Fruit fly (Drosophila melanogaster) whole organism, embryonic: ENCODE measurements around the gene Kaz1-ORFB.

Experiments used
- Ada2b ChIP-seq: fragments of 200-800 bp; sonication (Bioruptor generic); IDR thresholded peaks from 2 replicates; pipeline ENCODE4 v1.3.6; 2022; ENCODE audit warnings: missing biosample characterization, missing genetic modification characterization
- Adf1 ChIP-seq: fragments of 200-800 bp; sonication (Bioruptor generic); IDR thresholded peaks from 2 replicates; pipeline ENCODE4 v1.3.6; 2022; ENCODE audit warnings: missing biosample characterization, missing genetic modification characterization
- Bteb2 ChIP-seq: fragments of 200-800 bp; sonication (Bioruptor generic); optimal IDR thresholded peaks from 2 replicates; lab custom pipeline; 2016; ENCODE audit warnings: missing biosample characterization, missing genetic modification characterization
- CG10267 ChIP-seq: fragments of 200-800 bp; sonication (Bioruptor generic); optimal IDR thresholded peaks from 2 replicates; lab custom pipeline; 2018; ENCODE audit warnings: missing biosample characterization, mild to moderate bottlenecking, missing genetic modification characterization, moderate library complexity
- CG12299 ChIP-seq: fragments of 200-800 bp; sonication (Bioruptor generic); optimal IDR thresholded peaks from 2 replicates; lab custom pipeline; 2018; ENCODE audit warnings: missing biosample characterization, mild to moderate bottlenecking, missing genetic modification characterization
- CG12659 ChIP-seq: fragments of 200-800 bp; sonication (Bioruptor generic); optimal IDR thresholded peaks from 3 replicates; lab custom pipeline; 2017; ENCODE audit warnings: mild to moderate bottlenecking, missing biosample characterization, missing genetic modification reagents, missing genetic modification characterization
- CG13123 ChIP-seq: fragments of 200-800 bp; sonication (Bioruptor generic); optimal IDR thresholded peaks from 2 replicates; lab custom pipeline; 2016; ENCODE audit warnings: missing biosample characterization, missing genetic modification characterization
- CG14710 ChIP-seq: fragments of 200-800 bp; sonication (Bioruptor generic); optimal IDR thresholded peaks from 3 replicates; lab custom pipeline; 2019; ENCODE audit warnings: missing biosample characterization, mild to moderate bottlenecking, missing genetic modification characterization, moderate library complexity
- CG15479 ChIP-seq: fragments of 200-800 bp; sonication (Bioruptor generic); optimal IDR thresholded peaks from 3 replicates; lab custom pipeline; 2019; ENCODE audit warnings: missing biosample characterization, mild to moderate bottlenecking, missing genetic modification characterization, moderate library complexity
- CG15514 ChIP-seq: fragments of 200-800 bp; sonication (Bioruptor generic); optimal IDR thresholded peaks from 3 replicates; lab custom pipeline; 2017; ENCODE audit warnings: missing biosample characterization, missing genetic modification characterization, mild to moderate bottlenecking, moderate library complexity, missing genetic modification reagents
- CG17612 ChIP-seq: fragments of 200-800 bp; sonication (Bioruptor generic); IDR thresholded peaks from 2 replicates; pipeline ENCODE4 v1.3.6; 2022; ENCODE audit warnings: missing biosample characterization, missing genetic modification characterization
- CG2120 ChIP-seq: fragments of 200-800 bp; sonication (Bioruptor generic); optimal IDR thresholded peaks from 3 replicates; lab custom pipeline; 2016; ENCODE audit warnings: missing biosample characterization, missing genetic modification characterization
- CG2889 ChIP-seq: fragments of 200-800 bp; sonication (Bioruptor generic); IDR thresholded peaks from 3 replicates; pipeline ENCODE4 v1.3.6; 2022; ENCODE audit warnings: missing biosample characterization, missing genetic modification characterization
- CG31388 ChIP-seq: fragments of 200-800 bp; sonication (Bioruptor generic); optimal IDR thresholded peaks from 2 replicates; lab custom pipeline; 2016; ENCODE audit warnings: missing biosample characterization, missing genetic modification characterization
- CG3163 ChIP-seq: fragments of 200-800 bp; sonication (Bioruptor generic); optimal IDR thresholded peaks from 3 replicates; lab custom pipeline; 2016; ENCODE audit warnings: missing biosample characterization, missing genetic modification characterization
- CG32767 ChIP-seq: fragments of 200-800 bp; sonication (Bioruptor generic); IDR thresholded peaks from 2 replicates; pipeline ENCODE4 v1.3.6; 2022; ENCODE audit warnings: missing biosample characterization, missing genetic modification characterization
- CG3407 ChIP-seq: fragments of 200-800 bp; sonication (Bioruptor generic); optimal IDR thresholded peaks from 2 replicates; lab custom pipeline; 2018; ENCODE audit warnings: missing biosample characterization, mild to moderate bottlenecking, missing genetic modification characterization
- CG34422 ChIP-seq: fragments of 200-800 bp; sonication (Bioruptor generic); IDR thresholded peaks from 3 replicates; pipeline ENCODE4 v1.3.6; 2022; ENCODE audit warnings: missing biosample characterization, missing genetic modification characterization
- CG5180 ChIP-seq: fragments of 200-800 bp; sonication (Bioruptor generic); optimal IDR thresholded peaks from 3 replicates; lab custom pipeline; 2017; ENCODE audit warnings: missing biosample characterization, missing genetic modification characterization, mild to moderate bottlenecking, moderate library complexity, missing genetic modification reagents
- CG6791 ChIP-seq: fragments of 200-800 bp; sonication (Bioruptor generic); IDR thresholded peaks from 3 replicates; pipeline ENCODE4 v1.3.6; 2022; ENCODE audit warnings: missing biosample characterization, missing genetic modification characterization; ENCODE audit not compliant: partially characterized antibody
- CG9797 ChIP-seq: fragments of 200-800 bp; sonication (Bioruptor generic); optimal IDR thresholded peaks from 3 replicates; lab custom pipeline; 2018; ENCODE audit warnings: missing biosample characterization, mild to moderate bottlenecking, missing genetic modification characterization
- CHES-1-like ChIP-seq: fragments of 200-800 bp; sonication (Bioruptor generic); optimal IDR thresholded peaks from 2 replicates; lab custom pipeline; 2016; ENCODE audit warnings: missing biosample characterization, missing genetic modification characterization
- CTCF ChIP-seq: fragments of 200-800 bp; sonication (Bioruptor generic); optimal IDR thresholded peaks from 2 replicates; lab custom pipeline; 2017; ENCODE audit warnings: missing biosample characterization, mild to moderate bottlenecking, missing genetic modification characterization, moderate library complexity
- Dek ChIP-seq: fragments of 200-800 bp; sonication (Bioruptor generic); optimal IDR thresholded peaks from 3 replicates; lab custom pipeline; 2019; ENCODE audit warnings: missing biosample characterization, mild to moderate bottlenecking, missing genetic modification characterization, moderate library complexity
- Dll ChIP-seq: fragments of 200-800 bp; sonication (Bioruptor generic); IDR thresholded peaks from 4 replicates; pipeline ENCODE4 v1.3.6; 2022; ENCODE audit warnings: missing biosample characterization, missing genetic modification characterization; ENCODE audit not compliant: partially characterized antibody
- Fer1 ChIP-seq: fragments of 200-800 bp; sonication (Bioruptor generic); optimal IDR thresholded peaks from 2 replicates; lab custom pipeline; 2017; ENCODE audit warnings: missing biosample characterization, mild to moderate bottlenecking, missing genetic modification characterization
- HHEX ChIP-seq: fragments of 200-800 bp; sonication (Bioruptor generic); optimal IDR thresholded peaks from 3 replicates; lab custom pipeline; 2017; ENCODE audit warnings: missing biosample characterization, mild to moderate bottlenecking, missing genetic modification characterization, missing genetic modification reagents
- HLH3B ChIP-seq: fragments of 200-800 bp; sonication (Bioruptor generic); IDR thresholded peaks from 2 replicates; pipeline ENCODE4 v1.3.6; 2022; ENCODE audit warnings: missing biosample characterization, missing genetic modification characterization
- HLHmδ ChIP-seq: fragments of 200-800 bp; sonication (Bioruptor generic); optimal IDR thresholded peaks from 2 replicates; lab custom pipeline; 2018; ENCODE audit warnings: missing biosample characterization, mild to moderate bottlenecking, missing genetic modification characterization, moderate library complexity
- Hey ChIP-seq: fragments of 200-800 bp; sonication (Bioruptor generic); optimal IDR thresholded peaks from 3 replicates; lab custom pipeline; 2018; ENCODE audit warnings: missing biosample characterization, mild to moderate bottlenecking, missing genetic modification characterization
- HmgZ ChIP-seq: fragments of 200-800 bp; sonication (Bioruptor generic); optimal IDR thresholded peaks from 2 replicates; lab custom pipeline; 2018; ENCODE audit warnings: missing biosample characterization, mild to moderate bottlenecking, missing genetic modification characterization
- NFAT ChIP-seq: fragments of 200-800 bp; sonication (Bioruptor generic); IDR thresholded peaks from 2 replicates; pipeline ENCODE4 v1.3.6; 2022; ENCODE audit warnings: missing biosample characterization, missing genetic modification characterization
- bbx ChIP-seq: fragments of 200-800 bp; sonication (Bioruptor generic); IDR thresholded peaks from 2 replicates; pipeline ENCODE4 v1.3.6; 2022; ENCODE audit warnings: missing biosample characterization, missing genetic modification characterization; ENCODE audit not compliant: partially characterized antibody
- cad ChIP-seq: fragments of >200 bp; optimal IDR thresholded peaks from 2 replicates; lab custom pipeline; 2017; ENCODE audit warnings: missing biosample characterization, missing genetic modification characterization
- chif ChIP-seq, 2 experiments: fragments of 200-800 bp; sonication (Bioruptor generic); optimal IDR thresholded peaks; 3 replicates each; lab custom pipeline; 2016; ENCODE audit warnings: missing biosample characterization in 2 of 2, missing genetic modification characterization in 2 of 2
- chn ChIP-seq: fragments of 200-800 bp; sonication (Bioruptor generic); optimal IDR thresholded peaks from 2 replicates; lab custom pipeline; 2016; ENCODE audit warnings: missing biosample characterization, missing genetic modification characterization
- crc ChIP-seq: fragments of 200-800 bp; sonication (Bioruptor generic); optimal IDR thresholded peaks from 2 replicates; lab custom pipeline; 2016; ENCODE audit warnings: missing biosample characterization, missing genetic modification characterization
- eyg ChIP-seq: fragments of 200-800 bp; sonication (Bioruptor generic); optimal IDR thresholded peaks from 3 replicates; lab custom pipeline; 2016; ENCODE audit warnings: missing biosample characterization, missing genetic modification characterization
- gce ChIP-seq: fragments of 200-800 bp; sonication (Bioruptor generic); IDR thresholded peaks from 3 replicates; pipeline ENCODE4 v1.3.6; 2022; ENCODE audit warnings: missing biosample characterization, missing genetic modification characterization
- ham ChIP-seq: fragments of 200-800 bp; sonication (Bioruptor generic); IDR thresholded peaks from 2 replicates; pipeline ENCODE4 v1.3.6; 2022; ENCODE audit warnings: missing biosample characterization, missing genetic modification characterization
- hth ChIP-seq: fragments of >200 bp; optimal IDR thresholded peaks from 2 replicates; lab custom pipeline; 2017; ENCODE audit warnings: inconsistent platforms
- inv ChIP-seq: fragments of 200-800 bp; sonication (Bioruptor generic); IDR thresholded peaks from 2 replicates; pipeline ENCODE4 v1.3.6; 2022; ENCODE audit warnings: missing biosample characterization, missing genetic modification characterization; ENCODE audit not compliant: partially characterized antibody
- jumu ChIP-seq: fragments of 200-800 bp; sonication (Bioruptor generic); optimal IDR thresholded peaks from 3 replicates; lab custom pipeline; 2016; ENCODE audit warnings: missing biosample characterization, missing genetic modification characterization
- kay ChIP-seq: fragments of 200-800 bp; sonication (Bioruptor generic); optimal IDR thresholded peaks from 2 replicates; lab custom pipeline; 2016; ENCODE audit warnings: missing biosample characterization, missing genetic modification characterization
- lmd ChIP-seq: fragments of 200-800 bp; sonication (Bioruptor generic); IDR thresholded peaks from 2 replicates; pipeline ENCODE4 v1.3.6; 2022; ENCODE audit warnings: missing biosample characterization, missing genetic modification characterization
- nmo ChIP-seq: fragments of 200-800 bp; sonication (Bioruptor generic); optimal IDR thresholded peaks from 2 replicates; lab custom pipeline; 2018; ENCODE audit warnings: missing biosample characterization, mild to moderate bottlenecking, missing genetic modification characterization, moderate library complexity
- otp ChIP-seq: fragments of 200-800 bp; sonication (Bioruptor generic); IDR thresholded peaks from 3 replicates; pipeline ENCODE4, ENCODE4 v1.3.6; 2022; ENCODE audit warnings: missing biosample characterization, missing genetic modification characterization
- repo ChIP-seq: fragments of 200-800 bp; sonication (Bioruptor generic); optimal IDR thresholded peaks from 2 replicates; lab custom pipeline; 2016; ENCODE audit warnings: missing biosample characterization, missing genetic modification characterization
- seq ChIP-seq: fragments of 200-800 bp; sonication (Bioruptor generic); IDR thresholded peaks from 2 replicates; pipeline ENCODE4 v1.3.6; 2022; ENCODE audit warnings: missing biosample characterization, missing genetic modification characterization
- slp2 ChIP-seq: fragments of 200-800 bp; sonication (Bioruptor generic); optimal IDR thresholded peaks from 2 replicates; lab custom pipeline; 2016; ENCODE audit warnings: missing biosample characterization, missing genetic modification characterization

Gene Kaz1-ORFB

DNA sequence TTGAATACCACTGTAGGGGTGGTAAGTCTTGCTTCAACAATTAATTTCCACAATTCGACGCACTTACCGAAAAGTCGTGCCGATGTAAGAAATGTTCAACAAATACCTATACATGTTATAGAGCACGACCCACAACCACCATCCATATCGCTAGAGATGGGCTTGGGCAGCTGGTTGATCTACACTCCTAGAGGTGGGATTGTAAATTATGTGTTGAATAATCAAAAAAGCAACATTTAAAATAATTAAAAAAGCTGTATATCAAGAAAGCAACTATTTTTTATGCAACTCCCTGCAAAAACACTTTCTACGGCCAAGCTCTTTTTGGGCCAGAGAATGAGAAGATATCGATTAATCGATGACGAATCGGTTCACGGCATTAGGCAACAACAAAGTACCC, 32.2 kb upstream of the Kaz1-ORFB start, which contains the start of the genes CG34140, Mkp and Mtch (continued):
- TF ChIP-seq Fer1 (GFP tag; lab: Kevin White, UChicago) (peak; percentile 84), repo (GFP tag; lab: Kevin White, UChicago) (peak; percentile 82), ham (GFP tag; lab: Robert Waterston, UW) (no peak), Hey (tag; lab: Kevin White, UChicago) (no peak), lmd (GFP tag; lab: Robert Waterston, UW) (peak; percentile 71), Bteb2 (peak; percentile 82), HLH3B (GFP tag; lab: Robert Waterston, UW) (peak; percentile 82), CG9797 (GFP tag; lab: Kevin White, UChicago) (peak; percentile 84), CG3163 (GFP tag; lab: Kevin White, UChicago) (peak; percentile 42), hth (lab: Kevin White, UChicago) (no peak), CHES-1-like (GFP tag; lab: Kevin White, UChicago) (peak; percentile 87), seq (GFP tag; lab: Robert Waterston, UW) (peak; percentile 48; the same call in 1 of the 2 replicates), Dek (peak; percentile 76), chif (GFP tag; optimal IDR thresholded peaks at IDR 0.05; lab: Kevin White, UChicago) (peak; percentile 75 to 87), CG15514 (peak; percentile 84), CG17612 (GFP tag; lab: Robert Waterston, UW) (no peak), CG14710 (tag; lab: Kevin White, UChicago) (peak; percentile 92), CG10267 (peak; percentile 87), Adf1 (GFP tag; lab: Robert Waterston, UW) (peak; percentile 60), HHEX (GFP tag; lab: Kevin White, UChicago) (peak; percentile 56), HmgZ (tag; lab: Kevin White, UChicago) (peak; percentile 84), nmo (GFP tag; lab: Kevin White, UChicago) (peak; percentile 94), HLHmδ (GFP tag; lab: Kevin White, UChicago) (no peak), crc (GFP tag; lab: Kevin White, UChicago) (peak; percentile 84), Ada2b (GFP tag; lab: Robert Waterston, UW) (peak; percentile 73), jumu (GFP tag; lab: Kevin White, UChicago) (peak; percentile 91), otp (GFP tag; lab: Robert Waterston, UW) (peak; percentile 49; the same call in 1 of the 3 replicates), CG32767 (GFP tag; lab: Robert Waterston, UW) (peak; percentile 89), CG2889 (GFP tag; lab: Robert Waterston, UW) (peak; percentile 70), bbx (GFP tag; lab: Robert Waterston, UW) (peak; percentile 85), CG12659 (GFP tag; lab: Kevin White, UChicago) (peak; percentile 89), gce (GFP tag; lab: Robert Waterston, UW) (0 out of 3 replicates have a peak, but pooled peaks have one; percentile 7), CG34422 (GFP tag; lab: Robert Waterston, UW) (peak; percentile 89)

DNA sequence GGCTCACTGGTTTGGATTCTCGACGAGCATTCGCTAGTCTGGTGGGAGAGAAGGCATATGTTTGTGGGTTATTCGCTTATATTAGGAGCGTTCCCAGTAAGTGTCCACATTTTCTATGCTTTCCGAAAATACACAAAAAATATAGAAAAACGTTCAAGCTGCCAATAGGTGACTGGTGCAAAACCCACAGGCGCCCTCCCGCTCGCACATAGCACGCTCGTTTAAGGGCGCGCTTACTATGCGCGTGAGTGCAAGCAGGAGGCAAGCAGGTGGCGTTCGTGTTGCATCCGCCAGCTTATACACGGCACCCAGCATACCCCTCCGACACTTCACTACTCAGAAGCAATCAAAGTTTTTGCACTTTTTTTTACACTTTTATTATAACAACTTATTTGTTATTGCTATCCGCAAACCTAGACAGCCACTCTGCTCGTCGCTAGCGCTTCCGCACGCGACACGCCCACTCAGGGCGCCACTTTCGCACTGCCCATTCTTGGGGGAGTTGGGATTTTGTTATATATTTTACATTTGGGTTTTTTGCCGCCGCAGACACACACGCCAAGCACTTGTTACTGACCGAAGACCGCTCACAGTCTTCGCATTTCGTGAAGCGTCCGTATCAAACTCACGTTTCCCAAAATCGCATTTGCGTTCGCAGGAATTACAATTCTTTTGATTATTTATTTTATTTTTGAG, 17.2 kb upstream of the Kaz1-ORFB start:
- peak; percentile 84 for TF ChIP-seq chn (GFP tag; lab: Kevin White, UChicago)
- TF ChIP-seq CG15479 (GFP tag; lab: Kevin White, UChicago), result no peak
- TF ChIP-seq CG32767 (GFP tag; lab: Robert Waterston, UW), result peak; percentile 78
- TF ChIP-seq Dll (GFP tag; lab: Robert Waterston, UW), result no peak
- no peak for TF ChIP-seq CG3407 (GFP tag; lab: Kevin White, UChicago)
- TF ChIP-seq CG13123, result no peak
- TF ChIP-seq CG2120 (GFP tag; lab: Kevin White, UChicago), result no peak
- peak; percentile 37 for TF ChIP-seq CTCF (GFP tag; lab: Kevin White, UChicago)
- no peak for TF ChIP-seq CG31388 (GFP tag; lab: Kevin White, UChicago)
- TF ChIP-seq CG6791, result peak; percentile 4; the same call in 2 of the 3 replicates
- TF ChIP-seq CG12299 (tag; lab: Kevin White, UChicago), result peak; percentile 13
- peak; percentile 31; the same call in 1 of the 2 replicates for TF ChIP-seq NFAT
- TF ChIP-seq eyg (GFP tag; lab: Kevin White, UChicago), result no peak
- TF ChIP-seq kay (GFP tag; lab: Kevin White, UChicago), result no peak
- peak; percentile 41; the same call in 1 of the 2 replicates for TF ChIP-seq inv (GFP tag; lab: Robert Waterston, UW)
- TF ChIP-seq jumu (GFP tag; lab: Kevin White, UChicago), result peak; percentile 48
- TF ChIP-seq Hey (tag; lab: Kevin White, UChicago), result no peak
- no peak for TF ChIP-seq slp2 (GFP tag; lab: Kevin White, UChicago)
- TF ChIP-seq CG5180 (GFP tag; lab: Kevin White, UChicago), result no peak
- TF ChIP-seq cad (GFP tag; lab: Kevin White, UChicago), result no peak
